Worm (Caenorhabditis elegans) whole organism, late embryonic: ENCODE measurements around the gene nhr-277.

Source experiments
- C08G9.2 ChIP-seq: sonication (generic microtip); optimal IDR thresholded peaks from 2 replicates; lab custom pipeline; 2016; ENCODE audit warnings: mild to moderate bottlenecking, missing genetic modification characterization, moderate library complexity, missing compliant biosample characterization
- ahr-1 ChIP-seq: sonication (generic microtip); optimal IDR thresholded peaks from 2 replicates; lab custom pipeline; 2016; ENCODE audit warnings: missing genetic modification characterization, missing compliant biosample characterization
- ceh-31 ChIP-seq: sonication (generic microtip); optimal IDR thresholded peaks from 2 replicates; lab custom pipeline; 2016; ENCODE audit warnings: missing genetic modification characterization, missing compliant biosample characterization
- ceh-6 ChIP-seq: fragments of 200-800 bp; sonication (Bioruptor generic); optimal IDR thresholded peaks from 2 replicates; lab custom pipeline; 2018; ENCODE audit warnings: mild to moderate bottlenecking, missing genetic modification characterization, missing compliant biosample characterization
- hlh-30 ChIP-seq: sonication (generic microtip); optimal IDR thresholded peaks from 2 replicates; lab custom pipeline; 2017; ENCODE audit warnings: antibody characterized with exemption, missing genetic modification characterization, missing compliant biosample characterization; ENCODE audit not compliant: insufficient read depth

DNA sequence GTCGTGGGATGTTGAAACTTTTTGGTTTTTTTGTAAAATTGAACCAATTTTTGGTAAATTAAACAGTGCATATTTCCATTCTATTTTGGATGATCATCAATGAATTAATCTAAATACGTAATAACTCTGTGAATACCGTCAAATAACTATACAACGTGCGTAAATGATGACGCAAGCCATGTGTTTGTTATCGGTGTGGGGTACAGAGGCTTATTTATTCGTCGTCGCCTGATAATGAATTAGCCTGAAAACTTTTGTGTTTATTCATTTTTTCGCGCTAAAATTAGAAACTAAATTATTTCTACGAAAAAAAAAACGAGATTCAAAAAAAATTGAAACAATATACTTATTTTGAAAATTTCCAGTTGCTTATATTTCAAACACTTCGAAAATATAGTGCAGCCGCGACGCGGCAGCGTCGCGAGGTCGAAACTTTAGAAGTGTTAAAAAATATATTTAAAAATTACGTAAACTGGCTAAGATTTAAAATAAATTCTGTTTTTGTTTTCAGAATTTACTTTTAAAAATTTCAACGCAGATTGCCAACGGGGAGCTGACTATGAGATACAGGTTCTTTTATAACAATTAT lies 6.2 kb downstream of the nhr-277 start:
- TF ChIP-seq C08G9.2 = no peak
- TF ChIP-seq ceh-6 = no peak
- TF ChIP-seq ceh-31 (tag; lab: Kevin White, UChicago) = no peak
- TF ChIP-seq hlh-30 (tag; lab: Kevin White, UChicago) = no peak
- TF ChIP-seq ahr-1 (tag; lab: Kevin White, UChicago) = no peak
